Worm (Caenorhabditis elegans) whole organism, early embryonic: ENCODE results near the gene gbb-1.

Source experiments
- B0310.2 ChIP-seq: sonication (generic microtip); optimal IDR thresholded peaks from 2 replicates; lab custom pipeline; 2016; ENCODE audit warnings: mild to moderate bottlenecking, missing genetic modification characterization, missing compliant biosample characterization
- F13C5.2 ChIP-seq: sonication (generic microtip); optimal IDR thresholded peaks from 2 replicates; lab custom pipeline; 2017; ENCODE audit warnings: mild to moderate bottlenecking, missing genetic modification characterization, inconsistent platforms, missing compliant biosample characterization
- aly-1 ChIP-seq: sonication (generic microtip); optimal IDR thresholded peaks from 2 replicates; lab custom pipeline; 2016; ENCODE audit warnings: missing genetic modification characterization, missing compliant biosample characterization
- ama-1 ChIP-seq: fragments of 150-350 bp; optimal IDR thresholded peaks from 2 replicates; lab custom pipeline; 2014
- ceh-13 ChIP-seq: fragments of 200-800 bp; sonication (Bioruptor generic); optimal IDR thresholded peaks from 2 replicates; lab custom pipeline; 2018; ENCODE audit warnings: mild to moderate bottlenecking, missing genetic modification characterization, missing compliant biosample characterization
- ceh-36 ChIP-seq: sonication (generic microtip); optimal IDR thresholded peaks from 2 replicates; lab custom pipeline; 2016; ENCODE audit warnings: missing genetic modification characterization, inconsistent platforms, missing compliant biosample characterization
- ets-7 ChIP-seq: sonication (generic microtip); optimal IDR thresholded peaks from 2 replicates; lab custom pipeline; 2016; ENCODE audit warnings: missing genotype, missing genetic modification characterization, missing compliant biosample characterization
- flt-1 ChIP-seq: fragments of 200-800 bp; sonication (Bioruptor generic); IDR thresholded peaks from 2 replicates; pipeline ENCODE4 v1.3.6; 2022; ENCODE audit warnings: missing genetic modification characterization, missing compliant biosample characterization
- hmbx-1 ChIP-seq: sonication (generic microtip); optimal IDR thresholded peaks from 2 replicates; lab custom pipeline; 2016; ENCODE audit warnings: mild to moderate bottlenecking, missing genetic modification characterization, missing compliant biosample characterization
- hmg-4 ChIP-seq: fragments of 200-800 bp; sonication (Bioruptor generic); optimal IDR thresholded peaks from 2 replicates; lab custom pipeline; 2018; ENCODE audit warnings: mild to moderate bottlenecking, missing genetic modification characterization, missing compliant biosample characterization
- hnd-1 ChIP-seq: sonication (generic microtip); optimal IDR thresholded peaks from 2 replicates; lab custom pipeline; 2016; ENCODE audit warnings: missing genetic modification characterization, missing compliant biosample characterization
- pes-1 ChIP-seq: fragments of 200-800 bp; sonication (Bioruptor generic); IDR thresholded peaks from 2 replicates; pipeline ENCODE4 v1.3.6; 2022; ENCODE audit warnings: missing genetic modification reagents, missing genetic modification characterization, missing compliant biosample characterization
- scrt-1 ChIP-seq: fragments of 200-800 bp; sonication (Bioruptor generic); IDR thresholded peaks from 2 replicates; pipeline ENCODE4 v1.3.6; 2022; ENCODE audit warnings: missing genetic modification characterization, missing compliant biosample characterization
- sea-1 ChIP-seq: fragments of 200-800 bp; sonication (Bioruptor generic); conservative IDR thresholded peaks from 2 replicates; pipeline ENCODE4 v1.3.6; 2022; ENCODE audit warnings: missing genetic modification characterization, missing compliant biosample characterization
- tbx-11 ChIP-seq: fragments of 200-800 bp; sonication (Bioruptor generic); IDR thresholded peaks from 2 replicates; pipeline ENCODE4 v1.3.6; 2022; ENCODE audit warnings: missing genetic modification characterization, missing compliant biosample characterization
- tbx-37 ChIP-seq: fragments of 200-800 bp; sonication (Bioruptor generic); conservative IDR thresholded peaks from 2 replicates; pipeline ENCODE4 v1.3.6; 2022; ENCODE audit warnings: missing genetic modification reagents, missing genetic modification characterization, missing compliant biosample characterization
- tra-4 ChIP-seq: sonication (generic microtip); optimal IDR thresholded peaks from 2 replicates; lab custom pipeline; 2017; ENCODE audit warnings: missing genetic modification characterization, missing compliant biosample characterization

gbb-1 gene

DNA sequence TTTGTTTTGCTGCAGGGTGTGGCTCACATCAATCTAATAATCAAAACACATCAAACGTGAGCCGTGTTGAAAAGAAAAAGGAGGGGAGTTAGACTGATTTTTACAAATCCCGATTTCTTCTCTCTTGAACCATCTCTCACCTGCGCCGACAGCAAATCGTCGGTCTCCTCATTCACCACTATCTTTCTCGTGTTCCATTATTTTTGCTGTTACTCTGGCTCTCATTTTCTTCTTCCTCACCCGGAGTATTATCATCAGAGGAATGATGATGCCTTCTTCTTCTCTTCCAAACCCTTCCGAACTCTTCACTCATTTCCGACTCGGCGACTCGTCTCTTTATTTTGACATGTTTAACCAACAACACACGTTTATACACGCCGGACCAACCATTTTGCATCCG is 7.5 kb upstream of the gbb-1 start:
- no peak for TF ChIP-seq tbx-37
- no peak for TF ChIP-seq hmbx-1 (tag; lab: Kevin White, UChicago)
- no peak for TF ChIP-seq aly-1 (tag; lab: Kevin White, UChicago)
- no peak for TF ChIP-seq hmg-4
- no peak for TF ChIP-seq B0310.2 (tag; lab: Kevin White, UChicago)
- no peak for TF ChIP-seq ama-1
- TF ChIP-seq hnd-1 (tag; lab: Kevin White, UChicago), result no peak
- TF ChIP-seq tra-4 (tag; lab: Kevin White, UChicago), result no peak
- TF ChIP-seq ceh-13 (GFP tag; lab: Kevin White, UChicago), result no peak
- TF ChIP-seq sea-1 (GFP tag; lab: Robert Waterston, UW), result no peak

DNA sequence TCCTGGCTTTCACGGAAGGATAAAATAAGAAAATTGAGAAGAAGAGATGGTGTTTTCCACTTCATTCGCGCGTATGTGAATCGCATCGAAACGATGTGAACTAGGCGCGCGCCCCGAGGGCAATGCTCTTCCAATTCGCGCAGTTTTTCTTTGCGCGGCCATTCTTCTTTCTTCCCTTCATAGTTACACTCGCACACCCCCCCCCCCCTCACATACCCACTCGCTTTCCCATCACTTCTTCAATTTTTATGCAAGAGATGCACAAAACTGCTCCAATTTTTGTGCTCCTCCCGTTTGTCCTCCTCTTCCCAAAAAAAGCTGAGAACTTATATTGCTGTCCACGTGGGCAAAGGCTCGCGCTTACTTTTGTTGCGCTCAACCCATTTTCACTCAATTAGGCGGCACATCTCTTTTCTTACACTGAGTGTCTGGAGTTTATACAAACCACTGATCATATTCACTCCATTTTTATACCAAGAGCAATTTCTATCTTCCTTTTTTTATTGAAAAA is 4.2 kb upstream of the gbb-1 start:
- TF ChIP-seq tbx-11, result no peak
- no peak for TF ChIP-seq aly-1 (tag; lab: Kevin White, UChicago)
- TF ChIP-seq F13C5.2, result no peak
- TF ChIP-seq hmbx-1 (tag; lab: Kevin White, UChicago), result no peak
- no peak for TF ChIP-seq ets-7
- TF ChIP-seq tra-4 (tag; lab: Kevin White, UChicago), result no peak
- no peak for TF ChIP-seq pes-1 (GFP tag; lab: Robert Waterston, UW)

DNA sequence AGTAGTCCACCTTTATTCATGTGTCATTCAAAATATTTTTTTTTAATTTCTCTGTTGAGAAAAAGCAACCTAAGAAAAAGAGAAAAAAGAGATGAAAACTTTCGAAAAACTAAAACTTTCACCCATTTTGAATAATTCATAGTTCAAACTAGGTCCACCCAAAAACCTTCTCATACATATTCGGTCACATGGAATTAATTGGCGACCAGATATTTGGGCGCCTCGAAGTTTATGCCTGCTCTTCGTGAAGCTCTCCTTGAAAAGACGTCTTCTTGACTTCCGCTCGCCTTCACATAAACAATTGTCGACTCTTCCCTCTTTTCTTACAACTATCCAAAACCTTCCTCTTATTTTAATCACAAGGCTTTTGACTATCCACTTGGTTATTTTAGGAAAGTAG is 2.1 kb upstream of the gbb-1 start:
- TF ChIP-seq hmbx-1 (tag; lab: Kevin White, UChicago) (no peak), hmg-4 (no peak), ceh-13 (GFP tag; lab: Kevin White, UChicago) (no peak), flt-1 (GFP tag; lab: Robert Waterston, UW) (no peak), sea-1 (GFP tag; lab: Robert Waterston, UW) (no peak), tbx-37 (no peak), tbx-11 (no peak), B0310.2 (tag; lab: Kevin White, UChicago) (no peak), ceh-36 (tag; lab: Kevin White, UChicago) (no peak), aly-1 (tag; lab: Kevin White, UChicago) (no peak), hnd-1 (tag; lab: Kevin White, UChicago) (no peak), tra-4 (tag; lab: Kevin White, UChicago) (no peak), scrt-1 (GFP tag; lab: Robert Waterston, UW) (no peak), F13C5.2 (no peak), ama-1 (no peak), ets-7 (no peak), pes-1 (GFP tag; lab: Robert Waterston, UW) (no peak)

DNA sequence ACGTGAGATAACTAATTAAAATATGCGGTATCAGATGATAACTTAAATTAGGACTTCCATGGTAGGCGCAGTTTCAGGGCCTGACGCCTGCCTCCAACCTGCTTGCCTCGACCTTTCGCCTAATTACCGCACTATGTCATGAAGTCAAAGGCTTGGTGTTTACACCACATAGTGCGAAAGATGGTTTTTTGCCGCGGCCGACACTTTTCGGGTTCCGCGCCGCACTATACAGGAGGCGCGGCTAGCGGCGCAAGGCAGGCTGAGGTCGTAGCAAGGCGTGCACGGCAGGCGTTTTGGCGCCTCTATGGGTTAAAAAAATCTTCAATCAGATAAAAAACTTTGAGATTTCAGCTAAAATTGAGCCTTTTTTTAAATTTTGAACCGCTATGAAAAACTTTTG is 3.0 kb downstream of the gbb-1 start:
- TF ChIP-seq aly-1 (tag; lab: Kevin White, UChicago) (no peak), ama-1 (no peak), pes-1 (GFP tag; lab: Robert Waterston, UW) (no peak), sea-1 (GFP tag; lab: Robert Waterston, UW) (no peak), ceh-36 (tag; lab: Kevin White, UChicago) (no peak), ets-7 (no peak), flt-1 (GFP tag; lab: Robert Waterston, UW) (no peak)

DNA sequence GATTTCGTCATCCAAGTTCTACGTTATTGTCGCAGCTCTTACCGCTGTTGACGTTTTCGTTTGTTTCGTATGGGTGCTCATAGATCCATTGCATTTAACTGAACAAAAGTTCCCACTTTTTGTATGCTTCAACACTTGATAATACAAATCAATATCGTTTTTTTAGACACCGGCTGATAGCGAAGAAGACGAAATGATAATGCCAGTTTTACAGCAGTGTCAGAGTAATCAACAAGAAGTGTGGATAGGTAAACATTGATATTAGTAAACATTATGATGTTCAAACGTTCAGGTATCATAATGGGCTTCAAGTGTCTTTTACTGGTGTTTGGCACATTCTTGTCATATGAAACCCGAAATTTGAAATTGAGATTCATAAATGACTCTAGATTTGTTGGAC is 8.5 kb downstream of the gbb-1 start:
- TF ChIP-seq hnd-1 (tag; lab: Kevin White, UChicago), result no peak
- TF ChIP-seq ceh-13 (GFP tag; lab: Kevin White, UChicago), result no peak
- TF ChIP-seq tbx-37, result no peak
- no peak for TF ChIP-seq F13C5.2
- no peak for TF ChIP-seq ama-1
- TF ChIP-seq ceh-36 (tag; lab: Kevin White, UChicago), result no peak
- TF ChIP-seq aly-1 (tag; lab: Kevin White, UChicago), result no peak
- TF ChIP-seq ets-7, result no peak
- no peak for TF ChIP-seq flt-1 (GFP tag; lab: Robert Waterston, UW)
- no peak for TF ChIP-seq hmg-4
- no peak for TF ChIP-seq hmbx-1 (tag; lab: Kevin White, UChicago)
- TF ChIP-seq pes-1 (GFP tag; lab: Robert Waterston, UW), result no peak
- TF ChIP-seq scrt-1 (GFP tag; lab: Robert Waterston, UW), result no peak
- no peak for TF ChIP-seq B0310.2 (tag; lab: Kevin White, UChicago)
- no peak for TF ChIP-seq tbx-11

DNA sequence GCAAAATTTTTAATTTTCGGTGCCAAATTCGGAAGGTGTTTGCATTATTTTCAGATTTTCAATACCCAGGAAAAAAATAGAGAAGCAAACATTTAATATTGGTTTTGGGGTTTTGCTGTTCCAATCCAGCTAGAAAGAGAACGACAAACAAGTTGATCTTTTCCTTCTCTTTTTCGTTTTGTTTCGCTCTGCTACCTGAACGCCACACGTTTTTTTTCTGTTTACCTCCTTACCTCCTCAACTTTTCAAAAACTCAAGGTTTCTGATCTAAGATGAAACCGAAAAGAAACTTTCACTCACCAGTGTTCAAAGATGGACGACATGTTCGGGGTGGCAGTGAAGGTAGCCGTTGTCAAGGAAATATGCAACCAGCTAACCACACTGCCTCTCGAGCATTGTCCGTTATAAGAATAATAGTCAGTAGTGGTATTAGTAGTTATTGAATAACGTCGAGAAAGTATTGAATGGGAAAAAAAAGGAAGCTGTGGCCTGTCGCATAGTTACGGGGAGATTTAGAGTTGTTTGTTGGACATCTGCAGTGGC is 11.8 kb downstream of the gbb-1 start:
- TF ChIP-seq F13C5.2 (no peak), sea-1 (GFP tag; lab: Robert Waterston, UW) (no peak), scrt-1 (GFP tag; lab: Robert Waterston, UW) (no peak), tbx-37 (no peak), hnd-1 (tag; lab: Kevin White, UChicago) (no peak), tbx-11 (no peak), ets-7 (no peak), tra-4 (tag; lab: Kevin White, UChicago) (no peak), aly-1 (tag; lab: Kevin White, UChicago) (no peak), flt-1 (GFP tag; lab: Robert Waterston, UW) (no peak), hmbx-1 (tag; lab: Kevin White, UChicago) (no peak), ceh-13 (GFP tag; lab: Kevin White, UChicago) (no peak), B0310.2 (tag; lab: Kevin White, UChicago) (no peak), pes-1 (GFP tag; lab: Robert Waterston, UW) (no peak), ama-1 (no peak)

DNA sequence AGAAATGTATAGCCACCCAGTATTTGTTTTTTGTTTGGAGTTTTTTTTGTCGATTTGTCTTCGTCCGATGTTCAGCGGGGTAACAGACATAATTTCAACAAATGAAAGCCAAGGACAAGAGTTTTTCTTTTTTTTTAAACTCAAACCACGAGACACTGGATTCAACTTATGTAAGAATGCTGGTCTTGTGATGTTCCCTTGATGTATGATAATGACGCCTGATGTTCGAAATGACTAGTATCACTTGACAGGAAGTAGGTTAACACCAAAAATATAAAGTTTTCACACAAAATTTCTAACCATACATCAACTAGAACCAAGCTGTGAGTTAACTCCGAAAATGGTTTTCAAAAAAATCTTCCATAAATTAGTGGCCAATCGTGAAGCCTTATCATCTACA is 12.5 kb downstream of the gbb-1 start:
- no peak for TF ChIP-seq B0310.2 (tag; lab: Kevin White, UChicago)
- TF ChIP-seq hmbx-1 (tag; lab: Kevin White, UChicago), result no peak
- TF ChIP-seq ets-7, result no peak

DNA sequence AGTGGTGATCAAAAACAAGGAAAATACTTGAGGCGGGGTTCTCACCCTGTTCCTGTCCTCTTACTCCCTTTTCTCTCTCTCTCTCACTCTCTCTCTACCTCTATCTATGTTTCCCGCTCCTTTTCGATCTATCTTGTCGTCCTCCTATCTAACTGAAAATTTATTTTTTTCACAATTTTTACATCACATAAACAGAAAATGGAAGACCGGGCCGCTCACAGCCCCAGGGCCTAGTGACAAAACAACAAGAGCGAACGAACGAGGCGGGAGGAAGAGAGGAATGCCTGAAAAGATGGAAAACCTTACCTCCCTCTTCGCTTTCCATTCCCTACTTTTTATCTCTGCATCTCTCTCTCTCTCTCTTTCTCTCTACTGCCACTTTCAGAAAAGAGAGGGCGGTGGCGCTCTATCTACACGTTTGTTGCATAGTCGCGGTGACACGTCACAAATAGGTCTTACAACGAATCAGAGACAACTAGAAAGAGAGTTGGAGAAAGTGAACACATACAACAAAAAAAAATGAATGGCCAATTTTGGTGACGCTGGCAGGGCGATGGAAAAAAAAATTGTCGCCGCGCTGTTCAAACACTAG is 13.2 kb downstream of the gbb-1 start:
- no peak for TF ChIP-seq ceh-36 (tag; lab: Kevin White, UChicago)
- TF ChIP-seq tra-4 (tag; lab: Kevin White, UChicago), result no peak
- no peak for TF ChIP-seq tbx-11
- TF ChIP-seq F13C5.2, result no peak
- no peak for TF ChIP-seq ama-1
- TF ChIP-seq B0310.2 (tag; lab: Kevin White, UChicago), result no peak
- TF ChIP-seq tbx-37, result no peak
- no peak for TF ChIP-seq ceh-13 (GFP tag; lab: Kevin White, UChicago)
- TF ChIP-seq flt-1 (GFP tag; lab: Robert Waterston, UW), result no peak
- TF ChIP-seq hmg-4, result no peak
- no peak for TF ChIP-seq ets-7
- TF ChIP-seq aly-1 (tag; lab: Kevin White, UChicago), result no peak
- TF ChIP-seq sea-1 (GFP tag; lab: Robert Waterston, UW), result no peak
- TF ChIP-seq hnd-1 (tag; lab: Kevin White, UChicago), result no peak
- no peak for TF ChIP-seq pes-1 (GFP tag; lab: Robert Waterston, UW)
- no peak for TF ChIP-seq scrt-1 (GFP tag; lab: Robert Waterston, UW)
